Worm (Caenorhabditis elegans): Measurements from ENCODE around the gene Y48G9A.7.

DNA sequence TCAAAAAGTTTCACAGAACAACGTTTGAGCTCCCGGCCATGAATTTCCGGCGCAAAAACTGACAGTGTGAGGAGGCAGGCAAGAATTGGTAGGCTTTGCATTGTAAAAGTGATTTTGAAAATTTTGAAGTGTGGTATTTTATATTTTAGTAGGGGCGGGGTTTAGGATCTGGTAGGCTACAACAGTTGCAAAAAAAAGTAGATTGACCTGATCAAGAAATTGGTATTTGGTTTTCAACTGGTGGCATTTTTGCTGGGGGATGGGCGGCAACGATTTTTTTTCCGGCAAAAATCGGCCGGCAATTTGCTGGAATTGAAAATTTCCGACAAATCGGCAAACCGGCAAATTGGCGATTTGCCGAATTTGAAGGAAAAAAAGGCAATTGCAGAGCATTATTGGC, 49.5 kb upstream of the Y48G9A.7 start, which contains the start of gene ins-16:
- TF ChIP-seq unc-39 (tag; optimal IDR thresholded peaks at IDR 0.05) = no peak
- TF ChIP-seq nhr-28 (tag; optimal IDR thresholded peaks at IDR 0.05) = no peak
- TF ChIP-seq ztf-11 (tag; optimal IDR thresholded peaks at IDR 0.05) = no peak
- TF ChIP-seq R02D3.7 (tag; optimal IDR thresholded peaks at IDR 0.05) = no peak
- TF ChIP-seq nhr-12 (tag; optimal IDR thresholded peaks at IDR 0.05) = no peak

All from whole organism, L3 larva.